Fruit fly (Drosophila melanogaster) whole organism, embryonic: ENCODE data around the gene CG1463.

Source experiments
- Atf3 ChIP-seq: fragments of 200-800 bp; sonication (Bioruptor generic); optimal IDR thresholded peaks from 3 replicates; lab custom pipeline; 2016; ENCODE audit warnings: missing biosample characterization, missing genetic modification characterization
- B-H1 ChIP-seq: fragments of 200-800 bp; sonication (Bioruptor generic); IDR thresholded peaks from 3 replicates; pipeline ENCODE4 v1.3.6; 2022; ENCODE audit warnings: missing biosample characterization, missing genetic modification characterization
- CG10147 ChIP-seq: fragments of 200-800 bp; sonication (Bioruptor generic); optimal IDR thresholded peaks from 2 replicates; lab custom pipeline; 2019; ENCODE audit warnings: missing biosample characterization, mild to moderate bottlenecking, missing genetic modification characterization, moderate library complexity
- CG12071 ChIP-seq: fragments of 200-800 bp; sonication (Bioruptor generic); optimal IDR thresholded peaks from 3 replicates; lab custom pipeline; 2018; ENCODE audit warnings: missing biosample characterization, mild to moderate bottlenecking, missing genetic modification characterization
- CG13775 ChIP-seq: fragments of 200-800 bp; sonication (Bioruptor generic); optimal IDR thresholded peaks from 3 replicates; lab custom pipeline; 2017; ENCODE audit warnings: missing biosample characterization, mild to moderate bottlenecking, missing genetic modification characterization
- CG1529 ChIP-seq: fragments of 200-800 bp; sonication (Bioruptor generic); optimal IDR thresholded peaks from 3 replicates; lab custom pipeline; 2018; ENCODE audit warnings: missing biosample characterization, missing genetic modification characterization
- CG1602 ChIP-seq: fragments of 200-800 bp; sonication (Bioruptor generic); optimal IDR thresholded peaks from 3 replicates; lab custom pipeline; 2016; ENCODE audit warnings: missing biosample characterization, missing genetic modification characterization
- CG17568 ChIP-seq: fragments of 200-800 bp; sonication (Bioruptor generic); optimal IDR thresholded peaks from 2 replicates; lab custom pipeline; 2018; ENCODE audit warnings: missing biosample characterization, mild to moderate bottlenecking, missing genetic modification characterization, moderate library complexity
- CG17612 ChIP-seq: fragments of 200-800 bp; sonication (Bioruptor generic); IDR thresholded peaks from 2 replicates; pipeline ENCODE4 v1.3.6; 2022; ENCODE audit warnings: missing biosample characterization, missing genetic modification characterization
- CG18476 ChIP-seq: fragments of 200-800 bp; sonication (Bioruptor generic); optimal IDR thresholded peaks from 2 replicates; lab custom pipeline; 2016; ENCODE audit warnings: missing biosample characterization, mild to moderate bottlenecking, missing genetic modification characterization
- CG18619 ChIP-seq: fragments of 200-800 bp; sonication (Bioruptor generic); optimal IDR thresholded peaks from 3 replicates; lab custom pipeline; 2017; ENCODE audit warnings: missing biosample characterization, mild to moderate bottlenecking, missing genetic modification characterization
- CG31365 ChIP-seq: fragments of 200-800 bp; sonication (Bioruptor generic); optimal IDR thresholded peaks from 2 replicates; lab custom pipeline; 2018; ENCODE audit warnings: missing biosample characterization, mild to moderate bottlenecking, missing genetic modification characterization
- CG32772 ChIP-seq: fragments of 200-800 bp; sonication (Bioruptor generic); IDR thresholded peaks from 2 replicates; pipeline ENCODE4 v1.3.6; 2022; ENCODE audit warnings: missing biosample characterization, missing genetic modification characterization
- CG4707 ChIP-seq: fragments of 200-800 bp; sonication (Bioruptor generic); optimal IDR thresholded peaks from 2 replicates; lab custom pipeline; 2018; ENCODE audit warnings: missing biosample characterization, mild to moderate bottlenecking, missing genetic modification characterization, moderate library complexity
- CG4730 ChIP-seq: fragments of 200-800 bp; sonication (Bioruptor generic); IDR thresholded peaks from 2 replicates; pipeline ENCODE4 v1.3.6; 2022; ENCODE audit warnings: missing biosample characterization, missing genetic modification characterization
- CG7839 ChIP-seq: fragments of 200-800 bp; sonication (Bioruptor generic); optimal IDR thresholded peaks from 3 replicates; lab custom pipeline; 2018; ENCODE audit warnings: missing biosample characterization, mild to moderate bottlenecking, missing genetic modification characterization, moderate library complexity
- CG8290 ChIP-seq, 3 experiments: fragments of 200-800 bp; sonication (Bioruptor generic); optimal IDR thresholded peaks; 2 replicates each; lab custom pipeline; 2016 to 2019; ENCODE audit warnings: missing biosample characterization in 3 of 3, missing genetic modification characterization in 3 of 3, mild to moderate bottlenecking in 2 of 3, moderate library complexity in 1 of 3
- CG8478 ChIP-seq: fragments of >200 bp; optimal IDR thresholded peaks from 2 replicates; lab custom pipeline; 2018
- CG9932 ChIP-seq: fragments of 200-800 bp; sonication (Bioruptor generic); IDR thresholded peaks from 2 replicates; pipeline ENCODE4 v1.3.6; 2022; ENCODE audit warnings: missing biosample characterization, missing genetic modification characterization
- CrebB ChIP-seq: fragments of 200-800 bp; sonication (Bioruptor generic); optimal IDR thresholded peaks from 3 replicates; lab custom pipeline; 2018; ENCODE audit warnings: missing biosample characterization, mild to moderate bottlenecking, missing genetic modification characterization
- D19B ChIP-seq: fragments of 200-800 bp; sonication (Bioruptor generic); optimal IDR thresholded peaks from 2 replicates; lab custom pipeline; 2017; ENCODE audit warnings: missing biosample characterization, mild to moderate bottlenecking, missing genetic modification characterization
- Dad ChIP-seq: fragments of 200-800 bp; sonication (Bioruptor generic); optimal IDR thresholded peaks from 3 replicates; lab custom pipeline; 2016; ENCODE audit warnings: missing biosample characterization, missing genetic modification characterization
- Deaf1 ChIP-seq: fragments of 200-800 bp; optimal IDR thresholded peaks from 3 replicates; lab custom pipeline; 2019; ENCODE audit warnings: missing biosample characterization, mild to moderate bottlenecking, missing genetic modification characterization, moderate library complexity
- Doc2 ChIP-seq: fragments of 200-800 bp; sonication (Bioruptor generic); IDR thresholded peaks from 2 replicates; pipeline ENCODE4 v1.3.6; 2022; ENCODE audit warnings: missing biosample characterization, missing genetic modification characterization
- E2f2 ChIP-seq: fragments of 200-800 bp; sonication (Bioruptor generic); IDR thresholded peaks from 2 replicates; pipeline ENCODE4 v1.3.6; 2022; ENCODE audit warnings: missing biosample characterization, missing genetic modification characterization
- Hey ChIP-seq: fragments of 200-800 bp; sonication (Bioruptor generic); optimal IDR thresholded peaks from 3 replicates; lab custom pipeline; 2018; ENCODE audit warnings: missing biosample characterization, mild to moderate bottlenecking, missing genetic modification characterization
- Hmx ChIP-seq: fragments of 200-800 bp; sonication (Bioruptor generic); optimal IDR thresholded peaks from 2 replicates; lab custom pipeline; 2016; ENCODE audit warnings: missing biosample characterization, missing genetic modification characterization
- Lim3 ChIP-seq: fragments of 200-800 bp; sonication (Bioruptor generic); IDR thresholded peaks from 2 replicates; pipeline ENCODE4 v1.3.6; 2022; ENCODE audit warnings: missing biosample characterization, missing genetic modification characterization
- Max ChIP-seq: fragments of 200-800 bp; sonication (Bioruptor generic); optimal IDR thresholded peaks from 2 replicates; lab custom pipeline; 2016; ENCODE audit warnings: missing biosample characterization, mild to moderate bottlenecking, missing genetic modification characterization
- Med ChIP-seq: fragments of 200-800 bp; sonication (Bioruptor generic); peaks from one replicate; lab custom pipeline; 2016; ENCODE audit warnings: missing biosample characterization, missing genetic modification characterization, mild to moderate bottlenecking, inconsistent platforms, moderate library complexity
- Mrtf ChIP-seq: fragments of 200-800 bp; sonication (Bioruptor generic); IDR thresholded peaks from 3 replicates; pipeline ENCODE4 v1.3.6; 2022; ENCODE audit warnings: missing biosample characterization, missing genetic modification characterization
- NC2α ChIP-seq: fragments of 200-800 bp; sonication (Bioruptor generic); optimal IDR thresholded peaks from 2 replicates; lab custom pipeline; 2016; ENCODE audit warnings: missing biosample characterization, missing genetic modification characterization
- Opbp ChIP-seq: fragments of 200-800 bp; sonication (Bioruptor generic); IDR thresholded peaks from 3 replicates; pipeline ENCODE4 v1.3.6; 2022; ENCODE audit warnings: missing biosample characterization, missing genetic modification characterization; ENCODE audit not compliant: partially characterized antibody
- Rfx ChIP-seq: fragments of 200-800 bp; sonication (Bioruptor generic); IDR thresholded peaks from 2 replicates; pipeline ENCODE4 v1.3.6; 2022; ENCODE audit warnings: missing biosample characterization, missing genetic modification characterization
- Usf ChIP-seq: fragments of 200-800 bp; sonication (Bioruptor generic); optimal IDR thresholded peaks from 2 replicates; lab custom pipeline; 2017; ENCODE audit warnings: missing genotype, missing biosample characterization, missing genetic modification characterization
- Xrp1 ChIP-seq: fragments of 200-800 bp; sonication (Bioruptor generic); IDR thresholded peaks from 2 replicates; pipeline ENCODE4 v1.3.6; 2022; ENCODE audit warnings: missing biosample characterization, missing genetic modification characterization
- ac ChIP-seq: fragments of 200-800 bp; sonication (Bioruptor generic); optimal IDR thresholded peaks from 3 replicates; lab custom pipeline; 2017; ENCODE audit warnings: missing biosample characterization, mild to moderate bottlenecking, missing genetic modification characterization
- cas ChIP-seq: fragments of 200-800 bp; sonication (Bioruptor generic); IDR thresholded peaks from 2 replicates; pipeline ENCODE4 v1.3.6; 2022; ENCODE audit warnings: missing biosample characterization, missing genetic modification characterization
- caup ChIP-seq: fragments of 200-800 bp; sonication (Bioruptor generic); optimal IDR thresholded peaks from 3 replicates; lab custom pipeline; 2017; ENCODE audit warnings: missing biosample characterization, mild to moderate bottlenecking, missing genetic modification characterization, moderate library complexity; ENCODE audit not compliant: severe bottlenecking
- corto ChIP-seq: fragments of 200-800 bp; sonication (Bioruptor generic); optimal IDR thresholded peaks from 2 replicates; lab custom pipeline; 2016; ENCODE audit warnings: missing biosample characterization, mild to moderate bottlenecking, missing genetic modification characterization, moderate library complexity
- croc ChIP-seq: fragments of 200-800 bp; sonication (Bioruptor generic); conservative IDR thresholded peaks from 3 replicates; pipeline ENCODE4 v1.3.6; 2022; ENCODE audit warnings: missing biosample characterization, missing genetic modification characterization
- cwo ChIP-seq: fragments of 200-800 bp; sonication (Bioruptor generic); optimal IDR thresholded peaks from 3 replicates; lab custom pipeline; 2017; ENCODE audit warnings: missing biosample characterization, missing genetic modification characterization, mild to moderate bottlenecking, moderate library complexity, missing genetic modification reagents
- dmrt11E ChIP-seq: fragments of 200-800 bp; sonication (Bioruptor generic); optimal IDR thresholded peaks from 3 replicates; lab custom pipeline; 2018; ENCODE audit warnings: missing biosample characterization, mild to moderate bottlenecking, missing genetic modification characterization, moderate library complexity
- eyg ChIP-seq: fragments of 200-800 bp; sonication (Bioruptor generic); optimal IDR thresholded peaks from 3 replicates; lab custom pipeline; 2016; ENCODE audit warnings: missing biosample characterization, missing genetic modification characterization
- jigr1 ChIP-seq: fragments of 200-800 bp; sonication (Bioruptor generic); IDR thresholded peaks from 3 replicates; pipeline ENCODE4 v1.3.6; 2022; ENCODE audit warnings: missing biosample characterization, missing genetic modification characterization
- lmd ChIP-seq: fragments of 200-800 bp; sonication (Bioruptor generic); IDR thresholded peaks from 2 replicates; pipeline ENCODE4 v1.3.6; 2022; ENCODE audit warnings: missing biosample characterization, missing genetic modification characterization
- pnt ChIP-seq: fragments of 200-800 bp; sonication (Bioruptor generic); optimal IDR thresholded peaks from 3 replicates; lab custom pipeline; 2016; ENCODE audit warnings: missing biosample characterization, missing genetic modification characterization
- schlank ChIP-seq: fragments of 200-800 bp; sonication (Bioruptor generic); optimal IDR thresholded peaks from 2 replicates; lab custom pipeline; 2018; ENCODE audit warnings: missing biosample characterization, mild to moderate bottlenecking, missing genetic modification characterization
- sob ChIP-seq: fragments of 200-800 bp; sonication (Bioruptor generic); IDR thresholded peaks from 2 replicates; pipeline ENCODE4 v1.3.6; 2022; ENCODE audit warnings: missing biosample characterization, missing genetic modification characterization
- tap ChIP-seq: fragments of 200-800 bp; optimal IDR thresholded peaks from 3 replicates; lab custom pipeline; 2019; ENCODE audit warnings: missing biosample characterization, mild to moderate bottlenecking, missing genetic modification characterization, moderate library complexity
- tx ChIP-seq: fragments of 200-800 bp; sonication (Bioruptor generic); optimal IDR thresholded peaks from 2 replicates; lab custom pipeline; 2016; ENCODE audit warnings: missing biosample characterization, missing genetic modification characterization
- yki ChIP-seq: fragments of >200 bp; optimal IDR thresholded peaks from 3 replicates; lab custom pipeline; 2018

The CG1463 gene

DNA sequence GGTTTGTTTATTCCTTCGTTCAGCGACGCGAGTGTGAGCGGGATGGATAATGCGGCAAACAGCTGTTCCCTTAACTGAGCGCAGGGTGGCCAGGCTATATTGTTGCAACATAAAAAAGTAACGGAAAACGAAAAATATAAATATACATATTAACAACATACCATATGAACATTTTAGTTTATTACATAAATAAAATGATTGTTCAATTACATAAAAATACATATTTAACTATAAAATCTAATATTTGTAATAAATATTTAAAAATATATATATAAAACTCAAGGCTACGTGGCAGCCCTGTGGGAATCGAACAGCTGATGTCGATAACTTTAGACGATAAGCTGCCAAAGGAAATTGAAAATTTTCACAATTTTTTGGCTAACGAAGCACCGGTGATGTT is 18.1 kb upstream of the CG1463 start, which contains the start of the genes Aven and CG2540 (continued):
- no peak for TF ChIP-seq Hmx
- TF ChIP-seq Usf (GFP tag; lab: Kevin White, UChicago) = peak; percentile 37
- peak; percentile 80 for TF ChIP-seq cwo (GFP tag; lab: Kevin White, UChicago)
- TF ChIP-seq CG4730 = peak; percentile 36; the same call in 1 of the 2 replicates
- no peak for TF ChIP-seq jigr1 (GFP tag; lab: Robert Waterston, UW)
- TF ChIP-seq yki = no peak
- peak; percentile 85 for TF ChIP-seq dmrt11E
- TF ChIP-seq CG18476 (GFP tag; lab: Kevin White, UChicago) = peak; percentile 29
- no peak for TF ChIP-seq Atf3 (GFP tag; lab: Kevin White, UChicago)
- TF ChIP-seq eyg = no peak
- TF ChIP-seq Opbp (GFP tag; lab: Robert Waterston, UW) = no peak
- TF ChIP-seq CG1602 (GFP tag; lab: Kevin White, UChicago) = peak; percentile 52
- TF ChIP-seq Xrp1 (GFP tag; lab: Robert Waterston, UW) = peak; percentile 84
- no peak for TF ChIP-seq CG31365 (tag; lab: Kevin White, UChicago)
- TF ChIP-seq CG1529 (GFP tag; lab: Kevin White, UChicago) = peak; percentile 68
- peak; percentile 89 for TF ChIP-seq CG13775 (GFP tag; lab: Kevin White, UChicago)
- TF ChIP-seq CG17568 (GFP tag; lab: Kevin White, UChicago) = peak; percentile 49
- peak; percentile 33 for TF ChIP-seq CG4707 (GFP tag; lab: Kevin White, UChicago)
- TF ChIP-seq sob = peak; percentile 75
- TF ChIP-seq croc (GFP tag; lab: Robert Waterston, UW) = peak; percentile 37; the same call in 1 of the 3 replicates
- TF ChIP-seq ac (GFP tag; lab: Kevin White, UChicago) = peak; percentile 51
- no peak for TF ChIP-seq tx (GFP tag; lab: Kevin White, UChicago)
- peak; percentile 81 for TF ChIP-seq tap
- peak; percentile 72 for TF ChIP-seq Deaf1 (tag; lab: Kevin White, UChicago)
- TF ChIP-seq pnt (GFP tag; lab: Kevin White, UChicago) = no peak
- TF ChIP-seq E2f2 (GFP tag; lab: Robert Waterston, UW) = peak; percentile 59
- no peak for TF ChIP-seq Doc2 (GFP tag; lab: Robert Waterston, UW)
- TF ChIP-seq cas (GFP tag; lab: Robert Waterston, UW) = no peak
- TF ChIP-seq corto (GFP tag; lab: Kevin White, UChicago) = peak; percentile 28
- TF ChIP-seq CG8290 (GFP tag; optimal IDR thresholded peaks at IDR 0.05; lab: Kevin White, UChicago) = peak; percentile 39
- TF ChIP-seq CG8290 (tag; optimal IDR thresholded peaks at IDR 0.05; lab: Kevin White, UChicago) = peak in 1 of 2 experiments; percentile 16
- peak; percentile 28 for TF ChIP-seq Med (GFP tag; lab: Kevin White, UChicago)
- 0 out of 3 replicates have a peak, but pooled peaks have one; percentile 30 for TF ChIP-seq Mrtf (GFP tag; lab: Robert Waterston, UW)
- peak; percentile 69 for TF ChIP-seq CG32772 (GFP tag; lab: Robert Waterston, UW)
- peak; percentile 86 for TF ChIP-seq caup (GFP tag; lab: Kevin White, UChicago)
- no peak for TF ChIP-seq Dad (GFP tag; lab: Kevin White, UChicago)
- TF ChIP-seq CG17612 (GFP tag; lab: Robert Waterston, UW) = no peak
- TF ChIP-seq CG9932 = peak; percentile 75
- TF ChIP-seq lmd (GFP tag; lab: Robert Waterston, UW) = peak; percentile 61
- TF ChIP-seq schlank (tag; lab: Kevin White, UChicago) = peak; percentile 3
- peak; percentile 87 for TF ChIP-seq CG10147 (GFP tag; lab: Kevin White, UChicago)
- peak; percentile 60; the same call in 1 of the 2 replicates for TF ChIP-seq Rfx
- no peak for TF ChIP-seq CG8478
- no peak for TF ChIP-seq NC2α
- TF ChIP-seq B-H1 (GFP tag; lab: Robert Waterston, UW) = no peak
- peak; percentile 81 for TF ChIP-seq CG18619 (GFP tag; lab: Kevin White, UChicago)
- TF ChIP-seq Max (GFP tag; lab: Kevin White, UChicago) = peak; percentile 48
- TF ChIP-seq CG7839 = peak; percentile 91
- TF ChIP-seq D19B = peak; percentile 67
- no peak for TF ChIP-seq Lim3 (GFP tag; lab: Robert Waterston, UW)
- peak; percentile 33 for TF ChIP-seq CrebB (tag; lab: Kevin White, UChicago)
- TF ChIP-seq Hey (tag; lab: Kevin White, UChicago) = peak; percentile 1
- TF ChIP-seq CG12071 (GFP tag; lab: Kevin White, UChicago) = peak; percentile 6
